Worm (Caenorhabditis elegans): ENCODE measurements around the gene C05D12.7.
A peak's percentile ranks its signal among the peaks of the same experiment; 100 is the strongest.

C05D12.7 gene

ce11 chrII:11444973-11445372 lies 35.1 kb downstream of the C05D12.7 start, which contains the start of gene W02B12.13:
TSS of gene W02B12.13 (plus strand) at chrII:11445273.
- TF ChIP-seq F13H6.1 (tag; optimal IDR thresholded peaks at IDR 0.05) = no peak
- no peak for TF ChIP-seq rnt-1 (tag; optimal IDR thresholded peaks at IDR 0.05)
- no peak for TF ChIP-seq unc-55 (GFP tag; optimal IDR thresholded peaks at IDR 0.05)
- no peak for TF ChIP-seq hlh-13 (GFP tag; optimal IDR thresholded peaks at IDR 0.05)

DNA sequence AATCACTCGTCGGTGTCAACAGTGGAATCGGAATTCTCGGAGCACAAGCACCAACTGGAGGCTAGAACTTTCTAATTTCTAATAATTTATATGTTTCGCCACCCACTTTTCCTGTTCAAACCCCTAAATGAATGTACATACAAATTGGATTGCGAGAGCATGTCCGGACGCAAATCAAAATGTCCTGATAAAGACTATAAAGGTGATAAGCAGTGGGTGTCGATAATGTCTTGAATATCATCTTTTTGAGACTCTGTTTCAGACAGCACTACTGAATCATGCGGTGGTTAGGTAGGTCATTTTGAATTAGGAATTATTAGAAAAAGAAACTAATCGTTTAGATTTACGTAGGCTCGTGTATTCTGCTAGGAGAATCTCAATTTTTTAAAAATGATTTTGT lies 38.9 kb downstream of the C05D12.7 start, which contains the start of gene W02B12.1:
Gene W02B12.1 (plus strand): TSS at position 269 of the 400 bp plus-strand sequence.
- peak; percentile 40 for TF ChIP-seq elt-2 (tag; optimal IDR thresholded peaks at IDR 0.05)
- TF ChIP-seq gmeb-2 (tag; optimal IDR thresholded peaks at IDR 0.05) = no peak

DNA sequence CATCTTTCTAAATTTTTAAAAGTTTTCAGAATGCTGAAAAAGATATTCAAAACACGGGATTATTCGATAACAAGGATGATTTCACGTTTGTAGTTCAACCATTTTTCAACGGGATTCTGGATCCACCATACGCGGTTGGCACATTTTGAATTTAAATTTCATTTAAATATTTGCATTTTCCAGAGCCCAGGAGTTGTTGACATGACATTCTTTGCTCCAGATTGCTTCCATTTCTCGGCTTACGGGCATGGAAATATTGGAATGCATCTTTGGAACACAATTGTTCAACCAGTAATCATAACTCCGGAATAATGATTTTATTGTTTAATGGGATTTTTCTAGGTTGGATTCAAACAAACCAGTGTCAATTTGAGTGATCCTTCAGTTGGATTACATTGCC lies 41.0 kb downstream of the C05D12.7 start:
- no peak for TF ChIP-seq mec-3 (tag; optimal IDR thresholded peaks at IDR 0.05; ENCODE audit: borderline replicate concordance)
- no peak for TF ChIP-seq hlh-8 (tag; optimal IDR thresholded peaks at IDR 0.05)
- no peak for TF ChIP-seq ceh-30 (tag; optimal IDR thresholded peaks at IDR 0.05)
- no peak for TF ChIP-seq tbx-2 (tag; optimal IDR thresholded peaks at IDR 0.05)
- no peak for TF ChIP-seq hlh-6 (tag; optimal IDR thresholded peaks at IDR 0.05)
- no peak for TF ChIP-seq fax-1 (tag; optimal IDR thresholded peaks at IDR 0.05)
- TF ChIP-seq elt-2 (tag; optimal IDR thresholded peaks at IDR 0.05) = no peak
- TF ChIP-seq nhr-11 (tag; optimal IDR thresholded peaks at IDR 0.05) = no peak
- no peak for TF ChIP-seq fkh-6 (tag; optimal IDR thresholded peaks at IDR 0.05)
- TF ChIP-seq rnt-1 (tag; optimal IDR thresholded peaks at IDR 0.05) = no peak
- no peak for TF ChIP-seq pqm-1 (tag; optimal IDR thresholded peaks at IDR 0.05)
- TF ChIP-seq madf-2 (tag; optimal IDR thresholded peaks at IDR 0.05) = no peak
- TF ChIP-seq ama-1 (optimal IDR thresholded peaks at IDR 0.05) = no peak
- TF ChIP-seq C38D4.7 (GFP tag; optimal IDR thresholded peaks at IDR 0.05) = no peak

- TF ChIP-seq hlh-30 (tag; optimal IDR thresholded peaks at IDR 0.05; ENCODE audit: insufficient read depth) (no peak), fkh-6 (tag; optimal IDR thresholded peaks at IDR 0.05) (no peak), hlh-8 (tag; optimal IDR thresholded peaks at IDR 0.05) (no peak), pros-1 (tag; optimal IDR thresholded peaks at IDR 0.05) (no peak), ceh-6 (GFP tag; optimal IDR thresholded peaks at IDR 0.05) (no peak), nhr-11 (tag; optimal IDR thresholded peaks at IDR 0.05) (no peak), unc-42 (tag; optimal IDR thresholded peaks at IDR 0.05) (no peak), ahr-1 (tag; optimal IDR thresholded peaks at IDR 0.05) (no peak), sdc-2 (tag; optimal IDR thresholded peaks at IDR 0.05) (no peak), fax-1 (tag; optimal IDR thresholded peaks at IDR 0.05) (no peak), elt-4 (tag; optimal IDR thresholded peaks at IDR 0.05) (no peak)
These were observed 41.9 kb downstream of the C05D12.7 start for ce11 chrII:11451738-11452137.

DNA sequence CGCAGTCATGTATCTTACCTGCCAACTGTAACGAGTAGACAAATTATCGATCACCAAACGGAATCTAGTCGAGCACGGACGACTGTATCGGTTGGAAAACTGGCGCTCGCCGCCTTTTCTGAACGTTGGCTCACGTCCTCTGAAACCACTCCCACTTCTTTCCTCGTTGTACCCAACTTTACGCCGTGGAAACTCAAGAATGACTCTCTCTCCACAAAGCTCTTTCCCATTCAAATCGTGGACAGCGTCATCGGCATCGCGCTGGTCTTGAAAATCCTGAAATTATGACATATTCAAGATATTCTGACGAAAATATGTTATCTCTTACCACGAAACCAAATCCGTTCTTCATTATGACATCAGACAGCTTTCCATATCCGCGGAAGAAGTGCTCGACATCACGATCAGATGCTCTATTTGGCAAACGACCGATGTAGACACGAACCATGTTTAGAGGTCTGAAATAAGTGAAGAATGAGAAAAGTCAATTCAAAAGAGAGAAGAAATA lies 42.7 kb downstream of the C05D12.7 start, which contains the start of gene rsp-2:
Gene rsp-2 (minus strand): TSS at position 458 of the 508 bp plus-strand sequence.
- TF ChIP-seq K02D7.2 (tag; optimal IDR thresholded peaks at IDR 0.05) (no peak), T23F11.4 (GFP tag; optimal IDR thresholded peaks at IDR 0.05) (no peak), sox-2 (GFP tag; IDR thresholded peaks at IDR 0.05) (no peak), ahr-1 (tag; optimal IDR thresholded peaks at IDR 0.05) (no peak), ceh-34 (tag; optimal IDR thresholded peaks at IDR 0.05) (no peak), ceh-22 (tag; optimal IDR thresholded peaks at IDR 0.05) (no peak), ceh-30 (tag; optimal IDR thresholded peaks at IDR 0.05) (no peak), elt-4 (tag; optimal IDR thresholded peaks at IDR 0.05) (no peak), hlh-8 (tag; optimal IDR thresholded peaks at IDR 0.05) (no peak), ceh-24 (tag; optimal IDR thresholded peaks at IDR 0.05) (no peak), nhr-232 (tag; optimal IDR thresholded peaks at IDR 0.05) (no peak)

DNA sequence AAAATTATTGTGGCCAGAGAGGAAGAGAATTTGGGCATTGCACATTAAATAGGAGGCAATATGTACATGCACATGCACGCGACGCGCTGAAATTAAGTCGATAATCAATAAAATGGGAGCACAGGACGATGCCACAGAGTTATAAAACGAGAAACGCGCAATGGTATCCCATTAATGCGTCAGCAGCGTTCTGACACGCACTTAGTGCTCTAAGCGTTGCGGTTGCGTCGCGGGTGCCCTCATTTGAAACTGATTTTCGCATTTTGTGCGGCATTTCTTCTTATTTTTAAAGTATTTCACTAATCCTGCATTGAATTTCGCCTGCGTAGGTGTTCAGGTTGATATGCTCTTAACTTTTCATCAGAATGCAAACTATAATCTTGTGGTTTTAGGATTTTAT lies 43.1 kb downstream of the C05D12.7 start, which contains the start of gene rsp-1:
Gene rsp-1 (plus strand): TSS at position 338 of the 400 bp plus-strand sequence.
- TF ChIP-seq fkh-10 (GFP tag; optimal IDR thresholded peaks at IDR 0.05) = peak; percentile 13
- TF ChIP-seq elt-4 (tag; optimal IDR thresholded peaks at IDR 0.05) = no peak
- no peak for TF ChIP-seq ahr-1 (tag; optimal IDR thresholded peaks at IDR 0.05)
- TF ChIP-seq C38D4.7 (GFP tag; optimal IDR thresholded peaks at IDR 0.05) = no peak
- peak; percentile 8 for TF ChIP-seq T23F11.4 (GFP tag; optimal IDR thresholded peaks at IDR 0.05)
- no peak for TF ChIP-seq hlh-8 (tag; optimal IDR thresholded peaks at IDR 0.05)
- TF ChIP-seq sox-2 (GFP tag; IDR thresholded peaks at IDR 0.05) = no peak
- peak; percentile 69 for TF ChIP-seq ref-2 (tag; optimal IDR thresholded peaks at IDR 0.05)
- TF ChIP-seq eyg-1 (tag; optimal IDR thresholded peaks at IDR 0.05) = no peak
- TF ChIP-seq fkh-6 (tag; optimal IDR thresholded peaks at IDR 0.05) = peak; percentile 33
- TF ChIP-seq dve-1 (tag; optimal IDR thresholded peaks at IDR 0.05) = peak; percentile 67
- TF ChIP-seq gmeb-2 (tag; optimal IDR thresholded peaks at IDR 0.05) = peak; percentile 35
- peak; percentile 6 for TF ChIP-seq che-1 (tag; optimal IDR thresholded peaks at IDR 0.05)
- peak; percentile 49 for TF ChIP-seq pat-9 (tag; optimal IDR thresholded peaks at IDR 0.05)
- TF ChIP-seq pax-1 (tag; optimal IDR thresholded peaks at IDR 0.05) = no peak
- TF ChIP-seq zip-5 (tag; optimal IDR thresholded peaks at IDR 0.05) = no peak
- TF ChIP-seq pha-2 (tag; optimal IDR thresholded peaks at IDR 0.05) = peak; percentile 33
- no peak for TF ChIP-seq odd-2 (tag; optimal IDR thresholded peaks at IDR 0.05)
- peak; percentile 40 for TF ChIP-seq F13H6.1 (tag; optimal IDR thresholded peaks at IDR 0.05)
